Worm (Caenorhabditis elegans) whole organism, L3 larva: Measurements from ENCODE around the gene srz-104.

Source experiments
- ama-1 ChIP-seq: fragments of 150-350 bp; optimal IDR thresholded peaks from 2 replicates; lab custom pipeline; 2018
- elt-1 ChIP-seq: fragments of 150-350 bp; optimal IDR thresholded peaks from 2 replicates; lab custom pipeline; 2014; ENCODE audit warnings: missing biosample characterization, missing genetic modification characterization
- elt-2 ChIP-seq: sonication (generic microtip); optimal IDR thresholded peaks from 2 replicates; lab custom pipeline; 2016; ENCODE audit warnings: missing genetic modification reagents, mild to moderate bottlenecking, missing genetic modification characterization, missing compliant biosample characterization
- lsy-12 ChIP-seq: sonication (generic microtip); optimal IDR thresholded peaks from 2 replicates; lab custom pipeline; 2016; ENCODE audit warnings: mild to moderate bottlenecking, missing genetic modification characterization, missing compliant biosample characterization
- nfya-1 ChIP-seq: sonication (generic microtip); optimal IDR thresholded peaks from 2 replicates; lab custom pipeline; 2017; ENCODE audit warnings: missing genetic modification characterization, mild to moderate bottlenecking, missing compliant biosample characterization, antibody characterized with exemption, moderate library complexity; ENCODE audit not compliant: insufficient read depth
- nhr-11 ChIP-seq: fragments of 150-350 bp; optimal IDR thresholded peaks from 2 replicates; lab custom pipeline; 2014; ENCODE audit warnings: missing biosample characterization, missing genetic modification characterization
- nhr-77 ChIP-seq: fragments of 150-350 bp; optimal IDR thresholded peaks from 2 replicates; lab custom pipeline; 2014; ENCODE audit warnings: missing biosample characterization, missing genetic modification characterization
- pha-4 ChIP-seq: fragments of 150-350 bp; optimal IDR thresholded peaks from 2 replicates; lab custom pipeline; 2014; ENCODE audit warnings: missing biosample characterization, missing genetic modification reagents, missing genetic modification characterization
- skn-1 ChIP-seq: fragments of 150-350 bp; optimal IDR thresholded peaks from 2 replicates; lab custom pipeline; 2014; ENCODE audit warnings: missing biosample characterization, missing genetic modification characterization
- unc-62 ChIP-seq: fragments of 150-350 bp; sonication (generic microtip); optimal IDR thresholded peaks from 4 replicates; lab custom pipeline; 2014; ENCODE audit warnings: missing biosample characterization, missing genetic modification reagents, missing genetic modification characterization

DNA sequence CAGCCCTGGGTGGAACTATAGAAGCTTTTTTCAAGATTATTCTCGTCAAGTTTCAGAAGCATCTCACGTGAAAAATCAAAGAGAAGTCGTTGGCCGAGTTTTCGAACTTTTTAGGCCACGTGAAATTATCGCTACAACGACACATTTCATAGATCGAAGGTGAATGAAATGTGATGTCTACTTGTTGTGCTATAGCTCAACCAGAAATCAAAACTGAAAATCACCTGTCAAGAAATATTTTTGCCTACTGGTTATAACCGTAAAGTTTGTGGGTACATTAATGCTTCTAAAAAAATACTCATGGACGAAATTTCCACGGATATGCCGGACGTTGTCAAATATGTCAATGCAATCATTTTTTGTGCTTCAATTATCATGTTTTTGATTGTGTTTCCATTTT, 11.6 kb downstream of the srz-104 start, which contains the start of gene srz-38:
- TF ChIP-seq ama-1 (lab: Kevin White, UChicago) = no peak
- no peak for TF ChIP-seq pha-4 (tag; lab: Kevin White, UChicago)
- no peak for TF ChIP-seq lsy-12
- no peak for TF ChIP-seq nhr-11 (tag; lab: Kevin White, UChicago)
- no peak for TF ChIP-seq nhr-77 (tag; lab: Kevin White, UChicago)
- no peak for TF ChIP-seq unc-62 (GFP tag; lab: Kevin White, UChicago)
- TF ChIP-seq elt-2 = no peak
- no peak for TF ChIP-seq nfya-1 (tag; lab: Kevin White, UChicago)
- no peak for TF ChIP-seq elt-1 (tag; lab: Kevin White, UChicago)
- TF ChIP-seq skn-1 (tag; lab: Kevin White, UChicago) = no peak
